Worm (Caenorhabditis elegans): ENCODE measurements around the gene W09C2.7.

The W09C2.7 gene

ce11 chrIV:9632094-9632493 is 9.9 kb upstream of the W09C2.7 start:
- TF ChIP-seq ama-1 (optimal IDR thresholded peaks at IDR 0.05): no peak
- TF ChIP-seq F16B12.6 (tag; optimal IDR thresholded peaks at IDR 0.05): no peak
- no peak for TF ChIP-seq irx-1 (tag; optimal IDR thresholded peaks at IDR 0.05)
- TF ChIP-seq elt-3 (tag; optimal IDR thresholded peaks at IDR 0.05): peak in 2 of 6 experiments; percentile 39 to 65
- no peak for TF ChIP-seq nhr-237 (tag; optimal IDR thresholded peaks at IDR 0.05)
- no peak for TF ChIP-seq lsy-2 (tag; optimal IDR thresholded peaks at IDR 0.05)
- no peak for TF ChIP-seq lin-15B (tag; optimal IDR thresholded peaks at IDR 0.05)
- TF ChIP-seq nhr-20 (tag; optimal IDR thresholded peaks at IDR 0.05): peak; percentile 19
- TF ChIP-seq fkh-4 (tag; optimal IDR thresholded peaks at IDR 0.05; ENCODE audit: borderline replicate concordance): no peak
- TF ChIP-seq nhr-77 (tag; optimal IDR thresholded peaks at IDR 0.05): no peak
- no peak for TF ChIP-seq efl-3 (GFP tag; optimal IDR thresholded peaks at IDR 0.05)
- no peak for TF ChIP-seq hpl-2 (GFP tag; optimal IDR thresholded peaks at IDR 0.05)
- TF ChIP-seq Y116A8C.19 (tag; optimal IDR thresholded peaks at IDR 0.05; ENCODE audit: borderline replicate concordance): no peak
- TF ChIP-seq nhr-71 (tag; optimal IDR thresholded peaks at IDR 0.05): peak; percentile 16
- no peak for TF ChIP-seq jun-1 (tag; optimal IDR thresholded peaks at IDR 0.05)
- no peak for TF ChIP-seq egl-13 (tag; optimal IDR thresholded peaks at IDR 0.05)
- no peak for TF ChIP-seq fkh-10 (GFP tag; optimal IDR thresholded peaks at IDR 0.05)
- TF ChIP-seq C16A3.4 (tag; optimal IDR thresholded peaks at IDR 0.05): no peak
- no peak for TF ChIP-seq nhr-12 (tag; optimal IDR thresholded peaks at IDR 0.05)
- TF ChIP-seq rnt-1 (tag; optimal IDR thresholded peaks at IDR 0.05): no peak
- TF ChIP-seq lin-14 (GFP tag; optimal IDR thresholded peaks at IDR 0.05): no peak
- no peak for TF ChIP-seq C34B4.2 (tag; optimal IDR thresholded peaks at IDR 0.05)
- TF ChIP-seq aha-1 (tag; optimal IDR thresholded peaks at IDR 0.05): no peak
- no peak for TF ChIP-seq efl-1 (optimal IDR thresholded peaks at IDR 0.05)
- no peak for TF ChIP-seq efl-1 (GFP tag; optimal IDR thresholded peaks at IDR 0.05 in 1 of 2)
- no peak for TF ChIP-seq nhr-11 (tag; optimal IDR thresholded peaks at IDR 0.05)
- no peak for TF ChIP-seq egl-27 (tag; optimal IDR thresholded peaks at IDR 0.05)
- TF ChIP-seq nhr-76 (tag; optimal IDR thresholded peaks at IDR 0.05): no peak
- no peak for TF ChIP-seq mep-1 (tag; optimal IDR thresholded peaks at IDR 0.05)
- no peak for TF ChIP-seq pag-3 (tag; optimal IDR thresholded peaks at IDR 0.05; ENCODE audit: borderline replicate concordance, insufficient read depth)
- TF ChIP-seq alr-1 (tag; optimal IDR thresholded peaks at IDR 0.05; ENCODE audit: borderline replicate concordance): no peak
- no peak; the same call in 1 of the 2 replicates for TF ChIP-seq nhr-19 (GFP tag; conservative IDR thresholded peaks at IDR 0.05)
- peak; percentile 49 for TF ChIP-seq blmp-1 (tag; optimal IDR thresholded peaks at IDR 0.05)
- TF ChIP-seq hlh-17 (GFP tag; optimal IDR thresholded peaks at IDR 0.05; ENCODE audit: borderline replicate concordance): no peak
- TF ChIP-seq unc-62 (GFP tag; optimal IDR thresholded peaks at IDR 0.05): no peak
- TF ChIP-seq xbp-1 (tag; optimal IDR thresholded peaks at IDR 0.05): no peak
- TF ChIP-seq snpc-4 (tag; optimal IDR thresholded peaks at IDR 0.05): no peak

ce11 chrIV:9631579-9631978 is 9.4 kb upstream of the W09C2.7 start:
- peak; percentile 64 for TF ChIP-seq nhr-85 (tag)
- no peak for TF ChIP-seq grh-1 (GFP tag; IDR thresholded peaks at IDR 0.05)
- TF ChIP-seq blmp-1 (tag; optimal IDR thresholded peaks at IDR 0.05): peak; percentile 48
- no peak for TF ChIP-seq Y116A8C.19 (tag; optimal IDR thresholded peaks at IDR 0.05; ENCODE audit: borderline replicate concordance)
- peak in 1 of 2 experiments; percentile 28 for TF ChIP-seq lin-35 (GFP tag; optimal IDR thresholded peaks at IDR 0.05)
- no peak for TF ChIP-seq C04F5.9 (tag; optimal IDR thresholded peaks at IDR 0.05)
- peak; percentile 35 for TF ChIP-seq lin-14 (GFP tag; optimal IDR thresholded peaks at IDR 0.05)
- no peak for TF ChIP-seq efl-1 (optimal IDR thresholded peaks at IDR 0.05)
- peak in 1 of 2 experiments; percentile 8 for TF ChIP-seq efl-1 (GFP tag; optimal IDR thresholded peaks at IDR 0.05 in 1 of 2)
- peak in 1 of 6 experiments; percentile 48 for TF ChIP-seq elt-3 (tag; optimal IDR thresholded peaks at IDR 0.05)

ce11 chrIV:9627033-9627432 is 4.9 kb upstream of the W09C2.7 start:
- TF ChIP-seq efl-1 (optimal IDR thresholded peaks at IDR 0.05) (no peak), efl-1 (GFP tag; optimal IDR thresholded peaks at IDR 0.05 in 1 of 2) (peak in 1 of 2 experiments; percentile 77), ces-1 (GFP tag; optimal IDR thresholded peaks at IDR 0.05) (no peak)

All from whole organism, L1 larva.